Fruit fly (Drosophila melanogaster) whole organism, embryonic: Measurements from ENCODE around the gene Acp63F.

Experiments
- Antp ChIP-seq: fragments of 200-800 bp; sonication (Bioruptor generic); optimal IDR thresholded peaks from 3 replicates; lab custom pipeline; 2016; ENCODE audit warnings: missing biosample characterization, missing genetic modification characterization
- Asciz ChIP-seq: fragments of 200-800 bp; sonication (Bioruptor generic); optimal IDR thresholded peaks from 2 replicates; lab custom pipeline; 2017; ENCODE audit warnings: missing biosample characterization, mild to moderate bottlenecking, missing genetic modification characterization, missing genetic modification reagents
- CG10979 ChIP-seq: fragments of 200-800 bp; sonication (Bioruptor generic); optimal IDR thresholded peaks from 2 replicates; lab custom pipeline; 2018; ENCODE audit warnings: missing biosample characterization, mild to moderate bottlenecking, missing genetic modification characterization, moderate library complexity
- CG11093 ChIP-seq: fragments of 200-800 bp; sonication (Bioruptor generic); IDR thresholded peaks from 3 replicates; pipeline ENCODE4 v1.3.6; 2022; ENCODE audit warnings: missing biosample characterization, missing genetic modification characterization
- CG11560 ChIP-seq: fragments of 200-800 bp; sonication (Bioruptor generic); IDR thresholded peaks from 3 replicates; pipeline ENCODE4 v1.3.6; 2022; ENCODE audit warnings: missing biosample characterization, missing genetic modification characterization
- CG12391 ChIP-seq: fragments of 200-800 bp; sonication (Bioruptor generic); optimal IDR thresholded peaks from 3 replicates; lab custom pipeline; 2018; ENCODE audit warnings: missing biosample characterization, mild to moderate bottlenecking, missing genetic modification characterization, moderate library complexity
- CG14050 ChIP-seq: fragments of 200-800 bp; sonication (Bioruptor generic); IDR thresholded peaks from 3 replicates; pipeline ENCODE4 v1.3.6; 2022; ENCODE audit warnings: missing biosample characterization, missing genetic modification characterization
- CG15269 ChIP-seq: fragments of 200-800 bp; sonication (Bioruptor generic); optimal IDR thresholded peaks from 2 replicates; lab custom pipeline; 2018; ENCODE audit warnings: missing biosample characterization, mild to moderate bottlenecking, missing genetic modification characterization, moderate library complexity
- CG17328 ChIP-seq: fragments of 200-800 bp; sonication (Bioruptor generic); IDR thresholded peaks from 2 replicates; pipeline ENCODE4 v1.3.6; 2022; ENCODE audit warnings: missing biosample characterization, missing genetic modification characterization
- CG2116 ChIP-seq: fragments of 200-800 bp; sonication (Bioruptor generic); optimal IDR thresholded peaks from 3 replicates; lab custom pipeline; 2018; ENCODE audit warnings: missing biosample characterization, mild to moderate bottlenecking, missing genetic modification characterization
- CG2120 ChIP-seq: fragments of 200-800 bp; sonication (Bioruptor generic); optimal IDR thresholded peaks from 3 replicates; lab custom pipeline; 2016; ENCODE audit warnings: missing biosample characterization, missing genetic modification characterization
- CG2875 ChIP-seq: fragments of 200-800 bp; sonication (Bioruptor generic); optimal IDR thresholded peaks from 2 replicates; lab custom pipeline; 2017; ENCODE audit warnings: missing biosample characterization, mild to moderate bottlenecking, missing genetic modification characterization, missing genetic modification reagents
- CG30020 ChIP-seq: fragments of 200-800 bp; optimal IDR thresholded peaks from 2 replicates; lab custom pipeline; 2019; ENCODE audit warnings: missing biosample characterization, mild to moderate bottlenecking, missing genetic modification characterization, moderate library complexity
- CG33213 ChIP-seq: fragments of 200-800 bp; sonication (Bioruptor generic); optimal IDR thresholded peaks from 3 replicates; lab custom pipeline; 2016; ENCODE audit warnings: missing biosample characterization, missing genetic modification characterization
- CG3995 ChIP-seq: fragments of 200-800 bp; sonication (Bioruptor generic); optimal IDR thresholded peaks from 3 replicates; lab custom pipeline; 2016; ENCODE audit warnings: missing biosample characterization, missing genetic modification characterization
- CG4404 ChIP-seq: fragments of 200-800 bp; sonication (Bioruptor generic); IDR thresholded peaks from 2 replicates; pipeline ENCODE4 v1.3.6; 2022; ENCODE audit warnings: missing biosample characterization, missing genetic modification characterization
- CG4730 ChIP-seq: fragments of 200-800 bp; sonication (Bioruptor generic); IDR thresholded peaks from 2 replicates; pipeline ENCODE4 v1.3.6; 2022; ENCODE audit warnings: missing biosample characterization, missing genetic modification characterization
- CG6791 ChIP-seq: fragments of 200-800 bp; sonication (Bioruptor generic); IDR thresholded peaks from 3 replicates; pipeline ENCODE4 v1.3.6; 2022; ENCODE audit warnings: missing biosample characterization, missing genetic modification characterization; ENCODE audit not compliant: partially characterized antibody
- CG8281 ChIP-seq: fragments of 200-800 bp; sonication (Bioruptor generic); optimal IDR thresholded peaks from 2 replicates; lab custom pipeline; 2018; ENCODE audit warnings: missing biosample characterization, mild to moderate bottlenecking, missing genetic modification characterization, moderate library complexity
- CG8944 ChIP-seq: fragments of 200-800 bp; sonication (Bioruptor generic); optimal IDR thresholded peaks from 3 replicates; lab custom pipeline; 2016; ENCODE audit warnings: missing biosample characterization, missing genetic modification characterization
- CG9437 ChIP-seq: fragments of 200-800 bp; sonication (Bioruptor generic); optimal IDR thresholded peaks from 2 replicates; lab custom pipeline; 2018; ENCODE audit warnings: missing biosample characterization, mild to moderate bottlenecking, missing genetic modification characterization
- Eip74EF ChIP-seq, 2 experiments: fragments of 200-800 bp in 1 of 2; fragments of >200 bp in 1 of 2; sonication (Bioruptor generic) in 1 of 2; optimal IDR thresholded peaks; 2 replicates each; lab custom pipeline; 2017 to 2019; ENCODE audit warnings: missing biosample characterization in 2 of 2, missing genetic modification characterization in 2 of 2, mild to moderate bottlenecking in 1 of 2, moderate library complexity in 1 of 2
- Ets97D ChIP-seq: fragments of 200-800 bp; sonication (Bioruptor generic); optimal IDR thresholded peaks from 3 replicates; lab custom pipeline; 2016; ENCODE audit warnings: missing biosample characterization, missing genetic modification characterization
- Fer2 ChIP-seq: fragments of 200-800 bp; sonication (Bioruptor generic); optimal IDR thresholded peaks from 2 replicates; lab custom pipeline; 2018; ENCODE audit warnings: missing biosample characterization, mild to moderate bottlenecking, missing genetic modification characterization, moderate library complexity
- Lhr ChIP-seq: fragments of 200-800 bp; sonication (Bioruptor generic); optimal IDR thresholded peaks from 3 replicates; lab custom pipeline; 2017; ENCODE audit warnings: mild to moderate bottlenecking, missing biosample characterization, missing genetic modification reagents, missing genetic modification characterization
- Med ChIP-seq: fragments of 200-800 bp; sonication (Bioruptor generic); peaks from one replicate; lab custom pipeline; 2016; ENCODE audit warnings: missing biosample characterization, missing genetic modification characterization, mild to moderate bottlenecking, inconsistent platforms, moderate library complexity
- Mes4 ChIP-seq: fragments of 200-800 bp; sonication (Bioruptor generic); optimal IDR thresholded peaks from 2 replicates; lab custom pipeline; 2016; ENCODE audit warnings: missing biosample characterization, missing genetic modification characterization
- NC2β ChIP-seq: fragments of 200-800 bp; sonication (Bioruptor generic); optimal IDR thresholded peaks from 2 replicates; lab custom pipeline; 2016; ENCODE audit warnings: missing biosample characterization, missing genetic modification characterization
- Xbp1 ChIP-seq: fragments of 200-800 bp; sonication (Bioruptor generic); optimal IDR thresholded peaks from 3 replicates; lab custom pipeline; 2016; ENCODE audit warnings: missing biosample characterization, mild to moderate bottlenecking, missing genetic modification characterization
- ash1 ChIP-seq: fragments of 200-800 bp; sonication (Bioruptor generic); optimal IDR thresholded peaks from 2 replicates; lab custom pipeline; 2018; ENCODE audit warnings: missing biosample characterization, mild to moderate bottlenecking, missing genetic modification characterization
- cad ChIP-seq: fragments of >200 bp; optimal IDR thresholded peaks from 2 replicates; lab custom pipeline; 2017; ENCODE audit warnings: missing biosample characterization, missing genetic modification characterization
- cg ChIP-seq: fragments of 200-800 bp; sonication (Bioruptor generic); optimal IDR thresholded peaks from 3 replicates; lab custom pipeline; 2019; ENCODE audit warnings: missing biosample characterization, mild to moderate bottlenecking, missing genetic modification characterization, moderate library complexity
- chif ChIP-seq, 2 experiments: fragments of 200-800 bp; sonication (Bioruptor generic); optimal IDR thresholded peaks; 3 replicates each; lab custom pipeline; 2016; ENCODE audit warnings: missing biosample characterization in 2 of 2, missing genetic modification characterization in 2 of 2
- ci ChIP-seq: fragments of 200-800 bp; sonication (Bioruptor generic); IDR thresholded peaks from 3 replicates; pipeline ENCODE4 v1.3.6; 2022; ENCODE audit warnings: missing biosample characterization, missing genetic modification characterization
- dati ChIP-seq: fragments of 200-800 bp; sonication (Bioruptor generic); IDR thresholded peaks from 2 replicates; pipeline ENCODE4 v1.3.6; 2022; ENCODE audit warnings: missing biosample characterization, missing genetic modification characterization
- ems ChIP-seq: fragments of 200-800 bp; sonication (Bioruptor generic); optimal IDR thresholded peaks from 3 replicates; lab custom pipeline; 2016; ENCODE audit warnings: missing biosample characterization, missing genetic modification characterization
- exex ChIP-seq: fragments of 200-800 bp; sonication (Bioruptor generic); optimal IDR thresholded peaks from 4 replicates; lab custom pipeline; 2018; ENCODE audit warnings: missing biosample characterization, mild to moderate bottlenecking, missing genetic modification characterization, moderate library complexity
- fd96Cb ChIP-seq: fragments of 200-800 bp; sonication (Bioruptor generic); optimal IDR thresholded peaks from 2 replicates; lab custom pipeline; 2018; ENCODE audit warnings: missing biosample characterization, mild to moderate bottlenecking, missing genetic modification characterization, moderate library complexity
- gem ChIP-seq: fragments of 200-800 bp; sonication (Bioruptor generic); optimal IDR thresholded peaks from 2 replicates; lab custom pipeline; 2019; ENCODE audit warnings: missing biosample characterization, mild to moderate bottlenecking, missing genetic modification characterization, moderate library complexity
- kah ChIP-seq: fragments of 200-800 bp; sonication (Bioruptor generic); optimal IDR thresholded peaks from 2 replicates; lab custom pipeline; 2018; ENCODE audit warnings: missing biosample characterization, mild to moderate bottlenecking, missing genetic modification characterization
- nom ChIP-seq: fragments of 200-800 bp; sonication (Bioruptor generic); optimal IDR thresholded peaks from 2 replicates; lab custom pipeline; 2017; ENCODE audit warnings: missing biosample characterization, missing genetic modification characterization, mild to moderate bottlenecking, moderate library complexity, missing genetic modification reagents
- oc ChIP-seq: fragments of 200-800 bp; sonication (Bioruptor generic); optimal IDR thresholded peaks from 2 replicates; lab custom pipeline; 2018; ENCODE audit warnings: missing biosample characterization, mild to moderate bottlenecking, missing genetic modification characterization, moderate library complexity
- onecut ChIP-seq: fragments of 200-800 bp; sonication (Bioruptor generic); IDR thresholded peaks from 2 replicates; pipeline ENCODE4 v1.3.6; 2022; ENCODE audit warnings: missing biosample characterization, missing genetic modification characterization
- ro ChIP-seq: fragments of 200-800 bp; sonication (Bioruptor generic); IDR thresholded peaks from 2 replicates; pipeline ENCODE4 v1.3.6; 2022; ENCODE audit warnings: missing biosample characterization, missing genetic modification characterization
- sqz ChIP-seq: fragments of 200-800 bp; sonication (Bioruptor generic); optimal IDR thresholded peaks from 3 replicates; lab custom pipeline; 2018; ENCODE audit warnings: missing biosample characterization, mild to moderate bottlenecking, missing genetic modification characterization
- sr ChIP-seq: fragments of 200-800 bp; sonication (Bioruptor generic); IDR thresholded peaks from 3 replicates; pipeline ENCODE4 v1.3.6; 2022; ENCODE audit warnings: missing biosample characterization, missing genetic modification characterization
- sug ChIP-seq: fragments of 200-800 bp; optimal IDR thresholded peaks from 2 replicates; lab custom pipeline; 2019; ENCODE audit warnings: missing biosample characterization, mild to moderate bottlenecking, missing genetic modification characterization, moderate library complexity
- tap ChIP-seq: fragments of 200-800 bp; optimal IDR thresholded peaks from 3 replicates; lab custom pipeline; 2019; ENCODE audit warnings: missing biosample characterization, mild to moderate bottlenecking, missing genetic modification characterization, moderate library complexity
- toy ChIP-seq: fragments of 200-800 bp; sonication (Bioruptor generic); IDR thresholded peaks from 2 replicates; pipeline ENCODE4 v1.3.6; 2022; ENCODE audit warnings: missing biosample characterization, missing genetic modification characterization
- wdn ChIP-seq: fragments of 200-800 bp; sonication (Bioruptor generic); IDR thresholded peaks from 2 replicates; pipeline ENCODE4 v1.3.6; 2022; ENCODE audit warnings: missing biosample characterization, missing genetic modification characterization

The Acp63F gene

dm6 chr3L:3771406-3771935 lies 44.7 kb downstream of the Acp63F start (continued):
- TF ChIP-seq CG2875, result peak; percentile 22
- peak; percentile 44 for TF ChIP-seq onecut (GFP tag; lab: Robert Waterston, UW)
- peak; percentile 76 for TF ChIP-seq CG12391 (tag; lab: Kevin White, UChicago)
- TF ChIP-seq CG2116 (GFP tag; lab: Kevin White, UChicago), result peak; percentile 34
- peak; percentile 37 for TF ChIP-seq CG4404
- TF ChIP-seq sug (tag; lab: Kevin White, UChicago), result peak; percentile 84
- peak; percentile 73 for TF ChIP-seq CG11093 (GFP tag; lab: Robert Waterston, UW)
- no peak for TF ChIP-seq NC2β (GFP tag; lab: Kevin White, UChicago)
- no peak for TF ChIP-seq cg (GFP tag; lab: Kevin White, UChicago)
- TF ChIP-seq Ets97D (GFP tag; lab: Kevin White, UChicago), result no peak
- TF ChIP-seq CG6791 (GFP tag; lab: Robert Waterston, UW), result no peak
- peak; percentile 93 for TF ChIP-seq nom (GFP tag; lab: Kevin White, UChicago)
- peak; percentile 58 for TF ChIP-seq Fer2 (tag; lab: Kevin White, UChicago)
- TF ChIP-seq ro (GFP tag; lab: Robert Waterston, UW), result peak; percentile 52; the same call in 1 of the 2 replicates
- TF ChIP-seq ems (GFP tag; lab: Kevin White, UChicago), result peak; percentile 36
- peak; percentile 16 for TF ChIP-seq CG3995 (GFP tag; lab: Kevin White, UChicago)
- peak; percentile 35 for TF ChIP-seq Asciz (GFP tag; lab: Kevin White, UChicago)
- TF ChIP-seq tap (tag; lab: Kevin White, UChicago), result peak; percentile 80
- TF ChIP-seq Med (GFP tag; lab: Kevin White, UChicago), result peak; percentile 83
- TF ChIP-seq dati (GFP tag; lab: Robert Waterston, UW), result 0 out of 2 replicates have a peak, but pooled peaks have one; percentile 11
- TF ChIP-seq Lhr, result no peak
- TF ChIP-seq CG8944 (GFP tag; lab: Kevin White, UChicago), result no peak
- no peak for TF ChIP-seq sr (GFP tag; lab: Robert Waterston, UW)
- no peak for TF ChIP-seq chif (GFP tag; optimal IDR thresholded peaks at IDR 0.05; lab: Kevin White, UChicago)
- peak; percentile 68 for TF ChIP-seq Xbp1 (GFP tag; lab: Kevin White, UChicago)
- peak; percentile 87 for TF ChIP-seq gem
- peak; percentile 25 for TF ChIP-seq CG8281
- peak; percentile 46 for TF ChIP-seq oc
- peak; percentile 67 for TF ChIP-seq CG2120 (GFP tag; lab: Kevin White, UChicago)
- peak; percentile 66; the same call in 2 of the 3 replicates for TF ChIP-seq CG14050
- TF ChIP-seq CG33213 (GFP tag; lab: Kevin White, UChicago), result no peak
- peak; percentile 40; the same call in 1 of the 2 replicates for TF ChIP-seq toy (GFP tag; lab: Robert Waterston, UW)
- TF ChIP-seq CG9437, result peak; percentile 62
- peak; percentile 25 for TF ChIP-seq CG10979 (tag; lab: Kevin White, UChicago)
- TF ChIP-seq sqz (GFP tag; lab: Kevin White, UChicago), result peak; percentile 41
- TF ChIP-seq ci (GFP tag; lab: Robert Waterston, UW), result peak; percentile 70; the same call in 2 of the 3 replicates
- no peak for TF ChIP-seq ash1 (GFP tag; lab: Kevin White, UChicago)
- TF ChIP-seq exex, result peak; percentile 55
- peak; percentile 67 for TF ChIP-seq wdn (GFP tag; lab: Robert Waterston, UW)
- TF ChIP-seq Mes4 (GFP tag; lab: Kevin White, UChicago), result no peak
- peak; percentile 55; the same call in 2 of the 3 replicates for TF ChIP-seq CG11560 (tag; lab: Robert Waterston, UW)
- peak; percentile 43; the same call in 1 of the 2 replicates for TF ChIP-seq CG17328 (GFP tag; lab: Robert Waterston, UW)
- TF ChIP-seq cad (GFP tag; lab: Kevin White, UChicago), result no peak
- TF ChIP-seq CG30020 (tag; lab: Kevin White, UChicago), result peak; percentile 5
- TF ChIP-seq Antp (GFP tag; lab: Kevin White, UChicago), result no peak
- TF ChIP-seq kah (GFP tag; lab: Kevin White, UChicago), result peak; percentile 29
- peak; percentile 68 for TF ChIP-seq CG4730 (GFP tag; lab: Robert Waterston, UW)
- peak in 1 of 2 experiments; percentile 38 for TF ChIP-seq Eip74EF (GFP tag; optimal IDR thresholded peaks at IDR 0.05; lab: Kevin White, UChicago)
- TF ChIP-seq CG15269 (tag; lab: Kevin White, UChicago), result peak; percentile 93
- TF ChIP-seq fd96Cb (tag; lab: Kevin White, UChicago), result peak; percentile 31
